Worm (Caenorhabditis elegans): ENCODE measurements around the gene fbxc-20.

The fbxc-20 gene

ce11 chrII:2436757-2437156, 17.8 kb downstream of the fbxc-20 start:
- no peak for TF ChIP-seq mdl-1 (tag; optimal IDR thresholded peaks at IDR 0.05)
- TF ChIP-seq lin-14 (GFP tag; optimal IDR thresholded peaks at IDR 0.05) = peak; percentile 68
- peak; percentile 11 for TF ChIP-seq nhr-90 (tag; optimal IDR thresholded peaks at IDR 0.05; ENCODE audit: poor library complexity)
- peak in 1 of 6 experiments; percentile 25 for TF ChIP-seq elt-3 (tag; optimal IDR thresholded peaks at IDR 0.05)
- TF ChIP-seq unc-30 (tag; optimal IDR thresholded peaks at IDR 0.05) = no peak
- peak; percentile 42 for TF ChIP-seq rnt-1 (tag; optimal IDR thresholded peaks at IDR 0.05)
- peak; percentile 67 for TF ChIP-seq blmp-1 (tag; optimal IDR thresholded peaks at IDR 0.05)

- TF ChIP-seq elt-2 (tag; optimal IDR thresholded peaks at IDR 0.05) (peak; percentile 62), egl-13 (tag; optimal IDR thresholded peaks at IDR 0.05) (no peak)
These were observed 19.2 kb downstream of the fbxc-20 start for ce11 chrII:2438180-2438579.

- no peak for TF ChIP-seq egl-13 (tag; optimal IDR thresholded peaks at IDR 0.05)
- no peak for TF ChIP-seq efl-1 (optimal IDR thresholded peaks at IDR 0.05)
- peak in 1 of 2 experiments; percentile 9 for TF ChIP-seq efl-1 (GFP tag; optimal IDR thresholded peaks at IDR 0.05 in 1 of 2)
- TF ChIP-seq fkh-4 (tag; optimal IDR thresholded peaks at IDR 0.05; ENCODE audit: borderline replicate concordance) = peak; percentile 74
- TF ChIP-seq Y116A8C.19 (tag; optimal IDR thresholded peaks at IDR 0.05; ENCODE audit: borderline replicate concordance) = no peak
- no peak for TF ChIP-seq tbx-2 (tag; optimal IDR thresholded peaks at IDR 0.05)
- no peak for TF ChIP-seq zag-1 (tag; optimal IDR thresholded peaks at IDR 0.05)
- TF ChIP-seq dsc-1 (tag; optimal IDR thresholded peaks at IDR 0.05) = peak; percentile 91
These were observed 20.0 kb downstream of the fbxc-20 start for ce11 chrII:2438944-2439343.

- TF ChIP-seq ets-5 (GFP tag; IDR thresholded peaks at IDR 0.05) (no peak), efl-1 (optimal IDR thresholded peaks at IDR 0.05) (no peak), efl-1 (GFP tag; optimal IDR thresholded peaks at IDR 0.05 in 1 of 2) (no peak), nhr-77 (tag; optimal IDR thresholded peaks at IDR 0.05) (no peak), ceh-90 (tag; optimal IDR thresholded peaks at IDR 0.05) (no peak), lin-14 (GFP tag; optimal IDR thresholded peaks at IDR 0.05) (no peak), xbp-1 (tag; optimal IDR thresholded peaks at IDR 0.05) (no peak), vab-15 (tag; optimal IDR thresholded peaks at IDR 0.05) (no peak), C16A3.4 (tag; optimal IDR thresholded peaks at IDR 0.05) (no peak), C34B4.2 (tag; optimal IDR thresholded peaks at IDR 0.05) (no peak)
These were observed 21.4 kb downstream of the fbxc-20 start for ce11 chrII:2440312-2440711.

- TF ChIP-seq C34B4.2 (tag; optimal IDR thresholded peaks at IDR 0.05) (no peak), ets-5 (GFP tag; IDR thresholded peaks at IDR 0.05) (no peak), nhr-28 (tag; optimal IDR thresholded peaks at IDR 0.05) (no peak), ceh-82 (tag; optimal IDR thresholded peaks at IDR 0.05) (no peak), sox-4 (tag; optimal IDR thresholded peaks at IDR 0.05) (no peak), grh-1 (GFP tag; IDR thresholded peaks at IDR 0.05) (no peak), nhr-76 (tag; optimal IDR thresholded peaks at IDR 0.05) (no peak), lir-3 (tag; optimal IDR thresholded peaks at IDR 0.05; ENCODE audit: poor library complexity) (no peak), mep-1 (tag; optimal IDR thresholded peaks at IDR 0.05) (peak; percentile 47), hlh-17 (GFP tag; optimal IDR thresholded peaks at IDR 0.05; ENCODE audit: borderline replicate concordance) (no peak), efl-3 (GFP tag; optimal IDR thresholded peaks at IDR 0.05) (no peak), pqm-1 (tag; optimal IDR thresholded peaks at IDR 0.05) (no peak), jun-1 (tag; optimal IDR thresholded peaks at IDR 0.05) (no peak), fos-1 (tag; optimal IDR thresholded peaks at IDR 0.05) (peak; percentile 20), zag-1 (tag; optimal IDR thresholded peaks at IDR 0.05) (no peak), nhr-84 (tag; optimal IDR thresholded peaks at IDR 0.05) (no peak), unc-98 (GFP tag; IDR thresholded peaks at IDR 0.05) (no peak), nhr-71 (tag; optimal IDR thresholded peaks at IDR 0.05) (peak; percentile 37), lin-39 (tag; optimal IDR thresholded peaks at IDR 0.05) (no peak), elt-3 (tag; optimal IDR thresholded peaks at IDR 0.05) (peak in 1 of 6 experiments; percentile 34), zip-4 (GFP tag; optimal IDR thresholded peaks at IDR 0.05) (no peak), C04F5.9 (tag; optimal IDR thresholded peaks at IDR 0.05) (no peak), nhr-20 (tag; optimal IDR thresholded peaks at IDR 0.05) (peak; percentile 54), tlp-1 (tag; optimal IDR thresholded peaks at IDR 0.05) (no peak), mef-2 (tag; optimal IDR thresholded peaks at IDR 0.05) (no peak), hpl-2 (GFP tag; optimal IDR thresholded peaks at IDR 0.05) (no peak), Y116A8C.19 (tag; optimal IDR thresholded peaks at IDR 0.05; ENCODE audit: borderline replicate concordance) (no peak), pax-3 (tag; optimal IDR thresholded peaks at IDR 0.05) (no peak)
These were observed 23.3 kb downstream of the fbxc-20 start for ce11 chrII:2442243-2442642.

Measured in whole organism, L1 larva.